Fruit fly (Drosophila melanogaster) whole organism, embryonic: ENCODE measurements around the gene CG34313.

Source experiments
- Antp ChIP-seq: fragments of 200-800 bp; sonication (Bioruptor generic); optimal IDR thresholded peaks from 3 replicates; lab custom pipeline; 2016; ENCODE audit warnings: missing biosample characterization, missing genetic modification characterization
- Blimp-1 ChIP-seq: fragments of 200-800 bp; sonication (Bioruptor generic); optimal IDR thresholded peaks from 3 replicates; lab custom pipeline; 2018; ENCODE audit warnings: missing biosample characterization, missing genetic modification characterization, mild to moderate bottlenecking, moderate library complexity, missing genetic modification reagents
- CG10366 ChIP-seq: fragments of 200-800 bp; sonication (Bioruptor generic); IDR thresholded peaks from 2 replicates; pipeline ENCODE4 v1.3.6; 2022; ENCODE audit warnings: missing biosample characterization, missing genetic modification characterization
- CG11695 ChIP-seq: fragments of 200-800 bp; sonication (Bioruptor generic); IDR thresholded peaks from 3 replicates; pipeline ENCODE4 v1.3.6; 2022; ENCODE audit warnings: missing biosample characterization, missing genetic modification characterization
- CG11723 ChIP-seq: fragments of 200-800 bp; sonication (Bioruptor generic); optimal IDR thresholded peaks from 2 replicates; lab custom pipeline; 2017; ENCODE audit warnings: missing biosample characterization, mild to moderate bottlenecking, missing genetic modification characterization
- CG12219 ChIP-seq: fragments of 200-800 bp; sonication (Bioruptor generic); optimal IDR thresholded peaks from 3 replicates; lab custom pipeline; 2018; ENCODE audit warnings: missing biosample characterization, mild to moderate bottlenecking, missing genetic modification characterization
- CG14050 ChIP-seq: fragments of 200-800 bp; sonication (Bioruptor generic); IDR thresholded peaks from 3 replicates; pipeline ENCODE4 v1.3.6; 2022; ENCODE audit warnings: missing biosample characterization, missing genetic modification characterization
- CG14965 ChIP-seq: fragments of 200-800 bp; sonication (Bioruptor generic); optimal IDR thresholded peaks from 2 replicates; lab custom pipeline; 2016; ENCODE audit warnings: missing biosample characterization, missing genetic modification characterization, borderline replicate concordance
- CG17802 ChIP-seq: fragments of 200-800 bp; sonication (Bioruptor generic); optimal IDR thresholded peaks from 2 replicates; lab custom pipeline; 2018; ENCODE audit warnings: missing biosample characterization, mild to moderate bottlenecking, missing genetic modification characterization, moderate library complexity
- CG1832 ChIP-seq: fragments of 200-800 bp; sonication (Bioruptor generic); optimal IDR thresholded peaks from 2 replicates; lab custom pipeline; 2017; ENCODE audit warnings: missing biosample characterization, mild to moderate bottlenecking, missing genetic modification characterization, inconsistent platforms
- CG2199 ChIP-seq: fragments of 200-800 bp; sonication (Bioruptor generic); IDR thresholded peaks from 3 replicates; pipeline ENCODE4 v1.3.6; 2022; ENCODE audit warnings: missing biosample characterization, missing genetic modification characterization
- CG31441 ChIP-seq: fragments of 200-800 bp; sonication (Bioruptor generic); IDR thresholded peaks from 2 replicates; pipeline ENCODE4 v1.3.6; 2022; ENCODE audit warnings: missing biosample characterization, missing genetic modification characterization
- CG32772 ChIP-seq: fragments of 200-800 bp; sonication (Bioruptor generic); IDR thresholded peaks from 2 replicates; pipeline ENCODE4 v1.3.6; 2022; ENCODE audit warnings: missing biosample characterization, missing genetic modification characterization
- CG43689 ChIP-seq: fragments of 200-800 bp; sonication (Bioruptor generic); IDR thresholded peaks from 2 replicates; pipeline ENCODE4 v1.3.6; 2022; ENCODE audit warnings: missing biosample characterization, missing genetic modification characterization
- CG6791 ChIP-seq: fragments of 200-800 bp; sonication (Bioruptor generic); IDR thresholded peaks from 3 replicates; pipeline ENCODE4 v1.3.6; 2022; ENCODE audit warnings: missing biosample characterization, missing genetic modification characterization; ENCODE audit not compliant: partially characterized antibody
- CG7271 ChIP-seq: fragments of 200-800 bp; sonication (Bioruptor generic); optimal IDR thresholded peaks from 2 replicates; lab custom pipeline; 2018; ENCODE audit warnings: missing biosample characterization, mild to moderate bottlenecking, missing genetic modification characterization, moderate library complexity
- CG7372 ChIP-seq: fragments of 200-800 bp; sonication (Bioruptor generic); IDR thresholded peaks from 2 replicates; pipeline ENCODE4 v1.3.6; 2022; ENCODE audit warnings: missing biosample characterization, missing genetic modification characterization
- CG7928 ChIP-seq: fragments of 200-800 bp; sonication (Bioruptor generic); optimal IDR thresholded peaks from 2 replicates; lab custom pipeline; 2017; ENCODE audit warnings: missing biosample characterization, mild to moderate bottlenecking, missing genetic modification characterization
- CG9215 ChIP-seq: fragments of 200-800 bp; sonication (Bioruptor generic); IDR thresholded peaks from 2 replicates; pipeline ENCODE4 v1.3.6; 2022; ENCODE audit warnings: missing biosample characterization, missing genetic modification characterization
- CG9609 ChIP-seq: fragments of 200-800 bp; sonication (Bioruptor generic); optimal IDR thresholded peaks from 3 replicates; lab custom pipeline; 2016; ENCODE audit warnings: missing biosample characterization, missing genetic modification characterization
- CkIIα-i1 ChIP-seq: fragments of 200-800 bp; sonication (Bioruptor generic); IDR thresholded peaks from 2 replicates; pipeline ENCODE4 v1.3.6; 2022; ENCODE audit warnings: missing biosample characterization, missing genetic modification characterization
- D19B ChIP-seq: fragments of 200-800 bp; sonication (Bioruptor generic); optimal IDR thresholded peaks from 2 replicates; lab custom pipeline; 2017; ENCODE audit warnings: missing biosample characterization, mild to moderate bottlenecking, missing genetic modification characterization
- GATAe ChIP-seq: fragments of 200-800 bp; sonication (Bioruptor generic); conservative IDR thresholded peaks from 2 replicates; pipeline ENCODE4 v1.3.6; 2022; ENCODE audit warnings: missing biosample characterization, missing genetic modification characterization
- Hr51 ChIP-seq, 2 experiments: fragments of 200-800 bp; sonication (Bioruptor generic); optimal IDR thresholded peaks; 2 replicates in 1 of 2; 3 replicates in 1 of 2; lab custom pipeline; 2016 to 2018; ENCODE audit warnings: missing biosample characterization in 2 of 2, missing genetic modification characterization in 2 of 2, mild to moderate bottlenecking in 1 of 2, moderate library complexity in 1 of 2
- Lpt ChIP-seq: fragments of >200 bp; optimal IDR thresholded peaks from 2 replicates; lab custom pipeline; 2018; ENCODE audit warnings: missing biosample characterization, missing genetic modification characterization
- Max ChIP-seq: fragments of 200-800 bp; sonication (Bioruptor generic); optimal IDR thresholded peaks from 2 replicates; lab custom pipeline; 2016; ENCODE audit warnings: missing biosample characterization, mild to moderate bottlenecking, missing genetic modification characterization
- NC2β ChIP-seq: fragments of 200-800 bp; sonication (Bioruptor generic); optimal IDR thresholded peaks from 2 replicates; lab custom pipeline; 2016; ENCODE audit warnings: missing biosample characterization, missing genetic modification characterization
- Nf-YA ChIP-seq: fragments of 200-800 bp; sonication (Bioruptor generic); IDR thresholded peaks from 2 replicates; pipeline ENCODE4 v1.3.6; 2022; ENCODE audit warnings: missing biosample characterization, missing genetic modification characterization
- Nf-YB ChIP-seq: fragments of 200-800 bp; sonication (Bioruptor generic); optimal IDR thresholded peaks from 3 replicates; lab custom pipeline; 2019; ENCODE audit warnings: missing biosample characterization, mild to moderate bottlenecking, missing genetic modification characterization, moderate library complexity
- Optix ChIP-seq: fragments of 200-800 bp; sonication (Bioruptor generic); IDR thresholded peaks from 3 replicates; pipeline ENCODE4 v1.3.6; 2022; ENCODE audit warnings: missing biosample characterization, missing genetic modification characterization
- Sox100B ChIP-seq: fragments of 200-800 bp; sonication (Bioruptor generic); optimal IDR thresholded peaks from 3 replicates; lab custom pipeline; 2018; ENCODE audit warnings: missing biosample characterization, mild to moderate bottlenecking, missing genetic modification characterization
- Sry-δ ChIP-seq: fragments of 200-800 bp; sonication (Bioruptor generic); optimal IDR thresholded peaks from 2 replicates; lab custom pipeline; 2016; ENCODE audit warnings: missing biosample characterization, missing genetic modification characterization
- TFAM ChIP-seq: fragments of 200-800 bp; sonication (Bioruptor generic); optimal IDR thresholded peaks from 2 replicates; lab custom pipeline; 2017; ENCODE audit warnings: missing biosample characterization, missing genetic modification characterization, inconsistent platforms
- Tbp ChIP-seq: fragments of >200 bp; optimal IDR thresholded peaks from 2 replicates; lab custom pipeline; 2018; ENCODE audit warnings: missing biosample characterization, missing genetic modification characterization
- al ChIP-seq: fragments of 200-800 bp; sonication (Bioruptor generic); IDR thresholded peaks from 2 replicates; pipeline ENCODE4 v1.3.6; 2022; ENCODE audit warnings: missing biosample characterization, missing genetic modification characterization
- chif ChIP-seq, 2 experiments: fragments of 200-800 bp; sonication (Bioruptor generic); optimal IDR thresholded peaks; 3 replicates each; lab custom pipeline; 2016; ENCODE audit warnings: missing biosample characterization in 2 of 2, missing genetic modification characterization in 2 of 2
- chn ChIP-seq: fragments of 200-800 bp; sonication (Bioruptor generic); optimal IDR thresholded peaks from 2 replicates; lab custom pipeline; 2016; ENCODE audit warnings: missing biosample characterization, missing genetic modification characterization
- danr ChIP-seq: fragments of 200-800 bp; sonication (Bioruptor generic); IDR thresholded peaks from 2 replicates; pipeline ENCODE4 v1.3.6; 2022; ENCODE audit warnings: missing biosample characterization, missing genetic modification characterization
- dmrt99B ChIP-seq: fragments of 200-800 bp; sonication (Bioruptor generic); optimal IDR thresholded peaks from 2 replicates; lab custom pipeline; 2018; ENCODE audit warnings: missing biosample characterization, mild to moderate bottlenecking, missing genetic modification characterization, moderate library complexity
- eve ChIP-seq, 2 experiments: fragments of >200 bp; optimal IDR thresholded peaks; 2 replicates each; lab custom pipeline; 2017; ENCODE audit warnings: missing biosample characterization in 2 of 2, missing genetic modification characterization in 2 of 2
- grau ChIP-seq: fragments of 200-800 bp; optimal IDR thresholded peaks from 3 replicates; lab custom pipeline; 2019; ENCODE audit warnings: missing biosample characterization, mild to moderate bottlenecking, missing genetic modification characterization, moderate library complexity
- gsb ChIP-seq: fragments of 200-800 bp; sonication (Bioruptor generic); IDR thresholded peaks from 2 replicates; pipeline ENCODE4 v1.3.6; 2022; ENCODE audit warnings: missing biosample characterization, missing genetic modification characterization
- h ChIP-seq: fragments of >200 bp; optimal IDR thresholded peaks from 2 replicates; lab custom pipeline; 2017
- nom ChIP-seq: fragments of 200-800 bp; sonication (Bioruptor generic); optimal IDR thresholded peaks from 2 replicates; lab custom pipeline; 2017; ENCODE audit warnings: missing biosample characterization, missing genetic modification characterization, mild to moderate bottlenecking, moderate library complexity, missing genetic modification reagents
- peb ChIP-seq: fragments of 200-800 bp; sonication (Bioruptor generic); IDR thresholded peaks from 2 replicates; pipeline ENCODE4 v1.3.6; 2022; ENCODE audit warnings: missing biosample characterization, missing genetic modification characterization
- prd ChIP-seq, 3 experiments: fragments of >200 bp in 2 of 3; fragments of 200-800 bp in 1 of 3; sonication (Bioruptor generic) in 1 of 3; optimal IDR thresholded peaks in 2 of 3; IDR thresholded peaks in 1 of 3; 2 replicates in 2 of 3; 3 replicates in 1 of 3; pipeline versions ENCODE4 v1.3.6 to Lab custom; 2017 to 2022; ENCODE audit warnings: missing biosample characterization in 1 of 3, missing genetic modification characterization in 1 of 3
- run ChIP-seq: fragments of 200-800 bp; sonication (Bioruptor generic); optimal IDR thresholded peaks from 3 replicates; lab custom pipeline; 2018; ENCODE audit warnings: missing biosample characterization, mild to moderate bottlenecking, missing genetic modification characterization
- sob ChIP-seq: fragments of 200-800 bp; sonication (Bioruptor generic); IDR thresholded peaks from 2 replicates; pipeline ENCODE4 v1.3.6; 2022; ENCODE audit warnings: missing biosample characterization, missing genetic modification characterization
- tgo ChIP-seq: fragments of 200-800 bp; sonication (Bioruptor generic); IDR thresholded peaks from 3 replicates; pipeline ENCODE4 v1.3.6; 2022; ENCODE audit warnings: missing biosample characterization, missing genetic modification characterization
- tio ChIP-seq: fragments of 200-800 bp; sonication (Bioruptor generic); optimal IDR thresholded peaks from 2 replicates; lab custom pipeline; 2017; ENCODE audit warnings: missing biosample characterization, missing genetic modification characterization, inconsistent platforms
- vfl ChIP-seq: fragments of 200-800 bp; sonication (Bioruptor generic); optimal IDR thresholded peaks from 2 replicates; lab custom pipeline; 2016; ENCODE audit warnings: missing biosample characterization, missing genetic modification characterization
- z ChIP-seq: fragments of 200-800 bp; sonication (Bioruptor generic); IDR thresholded peaks from 3 replicates; pipeline ENCODE4 v1.3.6; 2022; ENCODE audit warnings: missing biosample characterization, missing genetic modification characterization
- zfh1 ChIP-seq: fragments of 200-800 bp; sonication (Bioruptor generic); IDR thresholded peaks from 3 replicates; pipeline ENCODE4 v1.3.6; 2022; ENCODE audit warnings: missing biosample characterization, missing genetic modification characterization

Gene CG34313

dm6 chr2L:16880930-16881329 lies 1.6 kb downstream of the CG34313 start:
- no peak for TF ChIP-seq CG6791 (GFP tag; lab: Robert Waterston, UW)
- TF ChIP-seq al (GFP tag; lab: Robert Waterston, UW), result no peak
- no peak for TF ChIP-seq Nf-YB (GFP tag; lab: Kevin White, UChicago)
- no peak for TF ChIP-seq z (GFP tag; lab: Robert Waterston, UW)
- TF ChIP-seq prd (optimal IDR thresholded peaks at IDR 0.05; lab: Kevin White, UChicago), result no peak
- TF ChIP-seq prd (GFP tag; IDR thresholded peaks at IDR 0.05; lab: Robert Waterston, UW), result no peak
- TF ChIP-seq tio (GFP tag; lab: Kevin White, UChicago), result no peak
- no peak for TF ChIP-seq Antp (GFP tag; lab: Kevin White, UChicago)
- no peak for TF ChIP-seq danr (GFP tag; lab: Robert Waterston, UW)
- TF ChIP-seq CG17802 (tag; lab: Kevin White, UChicago), result no peak
- TF ChIP-seq chif (GFP tag; optimal IDR thresholded peaks at IDR 0.05; lab: Kevin White, UChicago), result no peak
- TF ChIP-seq TFAM, result no peak
- no peak for TF ChIP-seq Optix
- TF ChIP-seq Sry-δ (GFP tag; lab: Kevin White, UChicago), result no peak
- no peak for TF ChIP-seq Hr51 (GFP tag; optimal IDR thresholded peaks at IDR 0.05; lab: Kevin White, UChicago)
- no peak for TF ChIP-seq Max (GFP tag; lab: Kevin White, UChicago)
- no peak for TF ChIP-seq CG7372
- TF ChIP-seq CG31441, result no peak
- no peak for TF ChIP-seq CG12219
- TF ChIP-seq CG10366 (GFP tag; lab: Robert Waterston, UW), result no peak
- no peak for TF ChIP-seq D19B (GFP tag; lab: Kevin White, UChicago)
- no peak for TF ChIP-seq zfh1 (GFP tag; lab: Robert Waterston, UW)
- TF ChIP-seq Sox100B (GFP tag; lab: Kevin White, UChicago), result no peak
- TF ChIP-seq sob (GFP tag; lab: Robert Waterston, UW), result peak; percentile 21; the same call in 1 of the 2 replicates
- no peak for TF ChIP-seq CG9215 (GFP tag; lab: Robert Waterston, UW)
- no peak for TF ChIP-seq CG11723 (GFP tag; lab: Kevin White, UChicago)
- TF ChIP-seq Lpt (GFP tag; lab: Kevin White, UChicago), result no peak
- no peak for TF ChIP-seq CG7928 (GFP tag; lab: Kevin White, UChicago)
- TF ChIP-seq peb, result no peak
- no peak for TF ChIP-seq tgo (GFP tag; lab: Robert Waterston, UW)
- TF ChIP-seq CG43689 (GFP tag; lab: Robert Waterston, UW), result no peak
- TF ChIP-seq Blimp-1, result no peak
- no peak for TF ChIP-seq eve (GFP tag; optimal IDR thresholded peaks at IDR 0.05; lab: Kevin White, UChicago)
- TF ChIP-seq CG2199 (GFP tag; lab: Robert Waterston, UW), result no peak
- TF ChIP-seq chn, result no peak
- no peak for TF ChIP-seq CG14965 (GFP tag; lab: Kevin White, UChicago)
- no peak for TF ChIP-seq CG14050 (GFP tag; lab: Robert Waterston, UW)
- no peak for TF ChIP-seq GATAe (GFP tag; lab: Robert Waterston, UW)
- no peak for TF ChIP-seq CG7271 (tag; lab: Kevin White, UChicago)
- TF ChIP-seq CG1832, result no peak
- TF ChIP-seq nom (GFP tag; lab: Kevin White, UChicago), result no peak
- TF ChIP-seq gsb, result peak; percentile 44; the same call in 1 of the 2 replicates
- no peak for TF ChIP-seq dmrt99B (tag; lab: Kevin White, UChicago)
- no peak for TF ChIP-seq CkIIα-i1
- no peak for TF ChIP-seq run (tag; lab: Kevin White, UChicago)
- TF ChIP-seq grau (tag; lab: Kevin White, UChicago), result no peak
- TF ChIP-seq Tbp (GFP tag; lab: Kevin White, UChicago), result no peak
- no peak for TF ChIP-seq h (lab: Kevin White, UChicago)
- no peak for TF ChIP-seq CG32772
- no peak for TF ChIP-seq NC2β (GFP tag; lab: Kevin White, UChicago)
- no peak for TF ChIP-seq vfl
- no peak for TF ChIP-seq CG9609 (GFP tag; lab: Kevin White, UChicago)
- no peak for TF ChIP-seq Nf-YA (GFP tag; lab: Robert Waterston, UW)
- no peak for TF ChIP-seq CG11695 (GFP tag; lab: Robert Waterston, UW)
